Fruit fly (Drosophila melanogaster): ENCODE measurements around the gene eyg.

Gene eyg

DNA sequence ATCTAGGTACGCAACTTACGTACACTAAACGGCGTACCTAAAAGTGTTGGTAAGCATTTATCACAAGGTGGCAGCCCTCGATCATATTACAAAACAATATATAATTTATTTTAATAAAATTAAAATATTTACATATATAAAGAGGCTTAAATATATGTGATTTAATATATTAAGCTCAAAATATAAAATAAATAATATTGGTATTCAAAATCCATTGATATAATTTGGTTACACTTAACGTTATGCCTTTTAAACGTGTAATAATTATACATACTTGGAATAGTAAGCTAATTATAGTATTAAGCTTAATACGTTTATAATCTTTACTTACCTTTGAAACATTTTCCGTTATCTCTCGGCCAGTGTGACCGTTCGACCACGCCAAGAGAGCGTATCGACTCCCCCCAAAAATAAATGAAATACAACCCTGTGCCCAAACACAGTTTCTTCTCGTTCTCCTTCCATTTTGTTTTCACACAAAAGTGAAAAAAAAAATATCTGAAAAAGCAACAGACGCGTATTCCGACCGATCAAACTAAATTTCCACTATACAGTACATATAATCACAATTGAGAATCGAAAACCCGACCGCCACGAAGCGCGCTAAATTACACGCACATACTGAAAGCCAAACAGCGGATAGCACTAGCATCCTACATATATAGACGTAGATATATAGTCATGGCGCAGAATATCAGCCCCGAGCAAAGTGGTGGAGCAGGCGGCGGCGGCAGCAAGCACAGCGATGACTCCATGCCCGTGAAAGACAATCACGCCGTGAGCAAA, 36.2 kb upstream of the eyg start, which contains the start of the genes CG10646 and vih (continued):
- TF ChIP-seq abd-A (tag; optimal IDR thresholded peaks at IDR 0.05): no peak
- TF ChIP-seq GATAe (GFP tag; conservative IDR thresholded peaks at IDR 0.05): peak; percentile 55; the same call in 1 of the 2 replicates
- no peak for TF ChIP-seq CG10366 (GFP tag; IDR thresholded peaks at IDR 0.05)
- TF ChIP-seq stwl (tag; optimal IDR thresholded peaks at IDR 0.05): peak; percentile 88
- no peak for TF ChIP-seq nerfin-2 (GFP tag; IDR thresholded peaks at IDR 0.05; ENCODE audit: partially characterized antibody)
- TF ChIP-seq pan (optimal IDR thresholded peaks at IDR 0.05): no peak
- peak in 1 of 2 experiments; percentile 47 for TF ChIP-seq pan (GFP tag; optimal IDR thresholded peaks at IDR 0.05 in 1 of 2, IDR thresholded peaks at IDR 0.05 in 1 of 2)
- TF ChIP-seq amos (GFP tag; IDR thresholded peaks at IDR 0.05; ENCODE audit: partially characterized antibody): no peak; the same call in 1 of the 2 replicates
- peak; percentile 35 for TF ChIP-seq Max (GFP tag; optimal IDR thresholded peaks at IDR 0.05)
- TF ChIP-seq Pdp1 (GFP tag; optimal IDR thresholded peaks at IDR 0.05): peak in 1 of 2 experiments; percentile 28
- peak; percentile 62 for TF ChIP-seq tin (GFP tag; optimal IDR thresholded peaks at IDR 0.05)
- no peak for TF ChIP-seq Rx (GFP tag; IDR thresholded peaks at IDR 0.05)
- no peak for TF ChIP-seq Asciz (GFP tag; optimal IDR thresholded peaks at IDR 0.05)
- TF ChIP-seq gcm2 (GFP tag; optimal IDR thresholded peaks at IDR 0.05): no peak
- TF ChIP-seq CG17385 (GFP tag; optimal IDR thresholded peaks at IDR 0.05): peak; percentile 29
- no peak for TF ChIP-seq cato (GFP tag; optimal IDR thresholded peaks at IDR 0.05; ENCODE audit: borderline replicate concordance)
- TF ChIP-seq yki (optimal IDR thresholded peaks at IDR 0.05): no peak
- no peak for TF ChIP-seq CG14965 (GFP tag; optimal IDR thresholded peaks at IDR 0.05; ENCODE audit: borderline replicate concordance)
- TF ChIP-seq slou (GFP tag; optimal IDR thresholded peaks at IDR 0.05): no peak
- TF ChIP-seq Drgx (GFP tag; IDR thresholded peaks at IDR 0.05): no peak
- peak; percentile 38 for TF ChIP-seq BtbVII (GFP tag; optimal IDR thresholded peaks at IDR 0.05)
- TF ChIP-seq usp (GFP tag; optimal IDR thresholded peaks at IDR 0.05): no peak
- TF ChIP-seq HHEX (GFP tag; optimal IDR thresholded peaks at IDR 0.05): peak; percentile 58
- no peak for TF ChIP-seq CG3407 (GFP tag; optimal IDR thresholded peaks at IDR 0.05)
- peak; percentile 28 for TF ChIP-seq Fer2 (tag; optimal IDR thresholded peaks at IDR 0.05)
- TF ChIP-seq CG10543 (GFP tag; optimal IDR thresholded peaks at IDR 0.05): peak; percentile 65
- no peak for TF ChIP-seq sens-2 (GFP tag; IDR thresholded peaks at IDR 0.05)
- TF ChIP-seq sima (GFP tag; optimal IDR thresholded peaks at IDR 0.05): no peak
- no peak for TF ChIP-seq fd102C (GFP tag; optimal IDR thresholded peaks at IDR 0.05)
- TF ChIP-seq CG17568 (GFP tag; optimal IDR thresholded peaks at IDR 0.05): no peak
- no peak for TF ChIP-seq sr (GFP tag; IDR thresholded peaks at IDR 0.05)
- no peak for TF ChIP-seq CG10431 (GFP tag; optimal IDR thresholded peaks at IDR 0.05)
- peak; percentile 48 for TF ChIP-seq CG3281 (GFP tag; optimal IDR thresholded peaks at IDR 0.05)
- peak; percentile 14 for TF ChIP-seq dmrt99B (tag; optimal IDR thresholded peaks at IDR 0.05)
- TF ChIP-seq Dp (GFP tag; optimal IDR thresholded peaks at IDR 0.05): peak; percentile 31
- no peak for TF ChIP-seq CG3838 (GFP tag; optimal IDR thresholded peaks at IDR 0.05)
- peak; percentile 25 for TF ChIP-seq chn (GFP tag; optimal IDR thresholded peaks at IDR 0.05)
- peak; percentile 58 for TF ChIP-seq onecut (GFP tag; IDR thresholded peaks at IDR 0.05)
- TF ChIP-seq klu (GFP tag; IDR thresholded peaks at IDR 0.05): no peak
- TF ChIP-seq CG2129 (GFP tag; IDR thresholded peaks at IDR 0.05; ENCODE audit: partially characterized antibody): no peak
- peak; percentile 60 for TF ChIP-seq slbo (GFP tag; IDR thresholded peaks at IDR 0.05)
- TF ChIP-seq vfl (GFP tag; optimal IDR thresholded peaks at IDR 0.05): no peak
- 0 out of 2 replicates have a peak, but pooled peaks have one; percentile 29 for TF ChIP-seq al (GFP tag; IDR thresholded peaks at IDR 0.05)
- no peak for TF ChIP-seq inv (GFP tag; IDR thresholded peaks at IDR 0.05; ENCODE audit: partially characterized antibody)
- no peak for TF ChIP-seq gem (tag; optimal IDR thresholded peaks at IDR 0.05)
- TF ChIP-seq CG17912 (GFP tag; optimal IDR thresholded peaks at IDR 0.05): no peak
- TF ChIP-seq CG6765 (GFP tag; optimal IDR thresholded peaks at IDR 0.05): peak; percentile 17
- no peak for TF ChIP-seq scrt (GFP tag; optimal IDR thresholded peaks at IDR 0.05)
- no peak for TF ChIP-seq CG11093 (GFP tag; IDR thresholded peaks at IDR 0.05)
